Fruit fly (Drosophila melanogaster): ENCODE measurements around the gene Gs1.

The Gs1 gene

dm6 chr2L:171499-172250, 39.8 kb downstream of the Gs1 start (continued):
- TF ChIP-seq Atf6 (GFP tag; IDR thresholded peaks at IDR 0.05) (no peak), Max (GFP tag; optimal IDR thresholded peaks at IDR 0.05) (no peak), her (GFP tag; optimal IDR thresholded peaks at IDR 0.05) (no peak), Lim3 (GFP tag; IDR thresholded peaks at IDR 0.05) (no peak), D19B (GFP tag; optimal IDR thresholded peaks at IDR 0.05) (peak; percentile 55), Oaz (GFP tag; IDR thresholded peaks at IDR 0.05) (no peak), otp (GFP tag; IDR thresholded peaks at IDR 0.05) (no peak), Blimp-1 (GFP tag; optimal IDR thresholded peaks at IDR 0.05) (no peak), D19A (tag; optimal IDR thresholded peaks at IDR 0.05) (no peak), dm (GFP tag; optimal IDR thresholded peaks at IDR 0.05) (no peak), Hsf (GFP tag; optimal IDR thresholded peaks at IDR 0.05) (no peak), cg (GFP tag; optimal IDR thresholded peaks at IDR 0.05) (peak; percentile 22), NfI (GFP tag; optimal IDR thresholded peaks at IDR 0.05) (no peak), pita (GFP tag; optimal IDR thresholded peaks at IDR 0.05) (no peak), Dip3 (GFP tag; optimal IDR thresholded peaks at IDR 0.05) (no peak), Dref (GFP tag; IDR thresholded peaks at IDR 0.05) (no peak), sna (GFP tag; IDR thresholded peaks at IDR 0.05; ENCODE audit: partially characterized antibody) (no peak), Ada2b (GFP tag; IDR thresholded peaks at IDR 0.05) (no peak), Nf-YC (tag; optimal IDR thresholded peaks at IDR 0.05) (no peak), CG18476 (GFP tag; optimal IDR thresholded peaks at IDR 0.05) (no peak), pros (GFP tag; optimal IDR thresholded peaks at IDR 0.05) (peak; percentile 59), CG12744 (GFP tag; optimal IDR thresholded peaks at IDR 0.05) (no peak), sc (optimal IDR thresholded peaks at IDR 0.05) (no peak), sc (GFP tag; optimal IDR thresholded peaks at IDR 0.05) (no peak), ssp (GFP tag; IDR thresholded peaks at IDR 0.05) (no peak), HLH3B (GFP tag; IDR thresholded peaks at IDR 0.05) (no peak), CrebB (tag; optimal IDR thresholded peaks at IDR 0.05) (no peak), MTF-1 (GFP tag; optimal IDR thresholded peaks at IDR 0.05; ENCODE audit: borderline replicate concordance) (no peak), CG17328 (GFP tag; IDR thresholded peaks at IDR 0.05) (no peak), wor (GFP tag; IDR thresholded peaks at IDR 0.05) (no peak; the same call in 1 of the 2 replicates), chm (GFP tag; IDR thresholded peaks at IDR 0.05) (no peak), hbn (GFP tag; IDR thresholded peaks at IDR 0.05; ENCODE audit: partially characterized antibody) (no peak), slou (GFP tag; optimal IDR thresholded peaks at IDR 0.05) (no peak), Camta (GFP tag; optimal IDR thresholded peaks at IDR 0.05) (no peak), Vsx1 (GFP tag; optimal IDR thresholded peaks at IDR 0.05) (no peak), CG6854 (GFP tag; optimal IDR thresholded peaks at IDR 0.05) (no peak), tx (GFP tag; optimal IDR thresholded peaks at IDR 0.05) (no peak), CG2116 (GFP tag; optimal IDR thresholded peaks at IDR 0.05) (no peak), chif (GFP tag; optimal IDR thresholded peaks at IDR 0.05) (no peak), stc (GFP tag; IDR thresholded peaks at IDR 0.05) (no peak), Fer1 (GFP tag; optimal IDR thresholded peaks at IDR 0.05) (peak; percentile 23), zen2 (GFP tag; IDR thresholded peaks at IDR 0.05; ENCODE audit: partially characterized antibody) (no peak), CG8478 (optimal IDR thresholded peaks at IDR 0.05) (no peak), Fer3 (tag; optimal IDR thresholded peaks at IDR 0.05) (peak; percentile 1), Xbp1 (GFP tag; optimal IDR thresholded peaks at IDR 0.05) (no peak), rib (GFP tag; IDR thresholded peaks at IDR 0.05) (no peak), CG1529 (GFP tag; optimal IDR thresholded peaks at IDR 0.05) (no peak), tup (GFP tag; optimal IDR thresholded peaks at IDR 0.05) (no peak), H2.0 (GFP tag; IDR thresholded peaks at IDR 0.05) (no peak), CG15696 (tag; optimal IDR thresholded peaks at IDR 0.05) (peak; percentile 24), insv (GFP tag; optimal IDR thresholded peaks at IDR 0.05) (no peak)

All from whole organism, embryonic.